Fruit fly (Drosophila melanogaster) whole organism, embryonic: ENCODE data around the gene CG11596.

ENCODE experiments used
- BEAF-32 ChIP-seq: fragments of 200-800 bp; sonication (Bioruptor generic); optimal IDR thresholded peaks from 3 replicates; lab custom pipeline; 2017; ENCODE audit warnings: missing biosample characterization, missing genetic modification characterization, mild to moderate bottlenecking, moderate library complexity, missing genetic modification reagents
- CG3995 ChIP-seq: fragments of 200-800 bp; sonication (Bioruptor generic); optimal IDR thresholded peaks from 3 replicates; lab custom pipeline; 2016; ENCODE audit warnings: missing biosample characterization, missing genetic modification characterization
- CG7963 ChIP-seq: fragments of 200-800 bp; sonication (Bioruptor generic); IDR thresholded peaks from 3 replicates; pipeline ENCODE4 v1.3.6; 2022; ENCODE audit warnings: missing biosample characterization, missing genetic modification characterization; ENCODE audit not compliant: partially characterized antibody
- CG7987 ChIP-seq: fragments of 200-800 bp; sonication (Bioruptor generic); optimal IDR thresholded peaks from 2 replicates; lab custom pipeline; 2018; ENCODE audit warnings: missing biosample characterization, mild to moderate bottlenecking, missing genetic modification characterization, moderate library complexity
- Dek ChIP-seq: fragments of 200-800 bp; sonication (Bioruptor generic); optimal IDR thresholded peaks from 3 replicates; lab custom pipeline; 2019; ENCODE audit warnings: missing biosample characterization, mild to moderate bottlenecking, missing genetic modification characterization, moderate library complexity
- Hr78 ChIP-seq, 2 experiments: fragments of 200-800 bp in 1 of 2; fragments of >200 bp in 1 of 2; sonication (Bioruptor generic) in 1 of 2; optimal IDR thresholded peaks; 2 replicates each; lab custom pipeline; 2017 to 2019; ENCODE audit warnings: missing biosample characterization in 2 of 2, missing genetic modification characterization in 2 of 2, mild to moderate bottlenecking in 1 of 2, moderate library complexity in 1 of 2
- Rfx ChIP-seq: fragments of 200-800 bp; sonication (Bioruptor generic); IDR thresholded peaks from 2 replicates; pipeline ENCODE4 v1.3.6; 2022; ENCODE audit warnings: missing biosample characterization, missing genetic modification characterization
- Sin3A ChIP-seq: fragments of >200 bp; optimal IDR thresholded peaks from 2 replicates; lab custom pipeline; 2018
- lmd ChIP-seq: fragments of 200-800 bp; sonication (Bioruptor generic); IDR thresholded peaks from 2 replicates; pipeline ENCODE4 v1.3.6; 2022; ENCODE audit warnings: missing biosample characterization, missing genetic modification characterization
- sima ChIP-seq: fragments of 200-800 bp; sonication (Bioruptor generic); optimal IDR thresholded peaks from 2 replicates; lab custom pipeline; 2016; ENCODE audit warnings: missing biosample characterization, missing genetic modification characterization

DNA sequence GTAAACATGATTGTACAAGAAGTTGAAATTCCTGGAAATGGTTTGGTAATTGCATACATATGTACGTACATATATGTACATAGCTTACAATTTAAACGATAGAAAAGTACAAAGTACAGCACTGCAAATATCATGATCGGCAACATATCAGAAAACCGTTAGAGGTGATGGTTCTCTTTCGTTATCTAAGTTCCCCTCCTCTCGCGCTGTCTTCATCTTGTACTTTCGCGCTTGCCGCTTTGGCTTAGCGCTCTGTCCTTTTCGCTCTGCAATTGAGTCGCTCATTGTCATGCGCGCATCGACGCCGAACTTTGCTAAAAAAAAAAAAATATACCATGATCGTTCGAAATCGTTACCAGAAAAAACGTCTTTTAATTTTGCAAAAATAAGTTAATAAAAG lies 23.5 kb upstream of the CG11596 start:
- TF ChIP-seq CG3995 (GFP tag; lab: Kevin White, UChicago): no peak
- TF ChIP-seq lmd (GFP tag; lab: Robert Waterston, UW): no peak
- TF ChIP-seq CG7963 (GFP tag; lab: Robert Waterston, UW): no peak
- TF ChIP-seq BEAF-32 (GFP tag; lab: Kevin White, UChicago): no peak
- no peak for TF ChIP-seq CG7987 (GFP tag; lab: Kevin White, UChicago)
- no peak for TF ChIP-seq Rfx (GFP tag; lab: Robert Waterston, UW)
- TF ChIP-seq sima: no peak
- TF ChIP-seq Hr78 (GFP tag; optimal IDR thresholded peaks at IDR 0.05; lab: Kevin White, UChicago): no peak
- TF ChIP-seq Sin3A (lab: Kevin White, UChicago): no peak
- TF ChIP-seq Dek: no peak
